Worm (Caenorhabditis elegans): ENCODE results near the gene Y57A10C.8.

ce11 chrII:12444679-12445376 is 15.2 kb upstream of the Y57A10C.8 start, which contains the start of the genes W05H5.1 and pitr-6:
- TF ChIP-seq nhr-12 (tag; optimal IDR thresholded peaks at IDR 0.05) = no peak
- no peak for TF ChIP-seq ets-5 (GFP tag; IDR thresholded peaks at IDR 0.05)
- TF ChIP-seq nhr-77 (tag; optimal IDR thresholded peaks at IDR 0.05) = no peak
- TF ChIP-seq F16B12.6 (tag; optimal IDR thresholded peaks at IDR 0.05) = no peak
- no peak for TF ChIP-seq ceh-63 (GFP tag; optimal IDR thresholded peaks at IDR 0.05)
- TF ChIP-seq nhr-237 (tag; optimal IDR thresholded peaks at IDR 0.05) = no peak
- no peak for TF ChIP-seq lin-39 (tag; optimal IDR thresholded peaks at IDR 0.05)
- no peak for TF ChIP-seq ceh-90 (tag; optimal IDR thresholded peaks at IDR 0.05)
- TF ChIP-seq unc-62 (GFP tag; optimal IDR thresholded peaks at IDR 0.05) = no peak
- TF ChIP-seq ceh-88 (GFP tag; IDR thresholded peaks at IDR 0.05) = no peak
- no peak for TF ChIP-seq elt-3 (tag; optimal IDR thresholded peaks at IDR 0.05)
- no peak for TF ChIP-seq aly-2 (tag; optimal IDR thresholded peaks at IDR 0.05)
- TF ChIP-seq ces-1 (GFP tag; optimal IDR thresholded peaks at IDR 0.05) = no peak

Measured in whole organism, L1 larva.